Worm (Caenorhabditis elegans): Measurements from ENCODE around the gene Y75D11A.6.

The Y75D11A.6 gene

DNA sequence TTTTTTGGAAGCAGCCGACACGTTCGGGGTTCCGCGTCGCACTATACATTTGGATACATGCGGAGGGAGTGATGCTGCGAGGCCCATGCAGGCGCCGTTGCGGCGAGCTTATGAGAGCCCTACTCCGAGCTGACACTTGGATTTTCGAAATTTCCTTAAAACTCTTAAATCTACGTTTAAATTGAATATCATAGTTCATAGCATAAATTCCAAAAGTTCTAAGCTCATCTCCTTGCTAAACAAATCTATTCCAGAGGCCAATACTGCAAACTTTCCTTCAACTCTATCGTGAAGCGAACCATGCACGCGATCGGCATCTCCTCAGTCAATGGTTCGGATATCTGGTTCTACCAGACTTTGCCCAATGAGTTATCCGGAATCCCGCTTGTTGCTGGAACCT lies 18.8 kb downstream of the Y75D11A.6 start, which contains the start of gene dgn-3:
dgn-3 (plus strand) TSS at position 301 of the 400 bp plus-strand sequence.
- TF ChIP-seq pha-4 (tag; optimal IDR thresholded peaks at IDR 0.05), result no peak
- no peak for TF ChIP-seq nhr-67 (tag; optimal IDR thresholded peaks at IDR 0.05)
- no peak for TF ChIP-seq fkh-10 (GFP tag; optimal IDR thresholded peaks at IDR 0.05)
- no peak for TF ChIP-seq ceh-9 (tag; optimal IDR thresholded peaks at IDR 0.05)
- TF ChIP-seq fos-1 (tag; optimal IDR thresholded peaks at IDR 0.05), result no peak
- no peak for TF ChIP-seq ztf-11 (tag; optimal IDR thresholded peaks at IDR 0.05)
- no peak for TF ChIP-seq nhr-28 (tag; optimal IDR thresholded peaks at IDR 0.05)
- no peak for TF ChIP-seq hmg-11 (tag; optimal IDR thresholded peaks at IDR 0.05)
- no peak for TF ChIP-seq lsy-12 (tag; optimal IDR thresholded peaks at IDR 0.05)
- no peak for TF ChIP-seq eor-1 (tag; optimal IDR thresholded peaks at IDR 0.05)

DNA sequence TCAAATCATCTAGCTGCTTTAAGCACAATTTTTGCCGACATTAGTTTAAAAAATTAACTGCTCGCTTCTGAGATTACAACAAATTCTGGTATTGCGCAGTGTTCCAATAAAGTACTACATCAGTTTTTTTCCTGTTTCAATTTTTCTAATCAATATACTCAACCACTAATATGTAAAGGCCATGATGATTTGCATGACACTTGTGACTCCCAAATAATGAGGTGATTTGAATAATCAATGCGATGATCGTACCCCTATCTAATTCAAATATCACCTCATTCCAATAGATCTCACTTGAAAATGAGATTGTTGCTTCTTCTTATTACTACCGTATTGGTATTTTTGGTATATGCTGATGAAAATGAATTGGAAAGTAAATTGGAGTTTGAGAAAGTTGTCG lies 21.3 kb downstream of the Y75D11A.6 start, which contains the start of gene F07G6.2:
F07G6.2 (plus strand) TSS at position 301 of the 400 bp plus-strand sequence.
- TF ChIP-seq sea-2 (GFP tag; optimal IDR thresholded peaks at IDR 0.05) (no peak), nhr-25 (tag; optimal IDR thresholded peaks at IDR 0.05) (no peak), mdl-1 (tag; optimal IDR thresholded peaks at IDR 0.05) (no peak), elt-1 (tag; optimal IDR thresholded peaks at IDR 0.05) (no peak), tbx-2 (tag; optimal IDR thresholded peaks at IDR 0.05) (no peak), lin-15B (tag; optimal IDR thresholded peaks at IDR 0.05) (no peak), ZK546.5 (tag; optimal IDR thresholded peaks at IDR 0.05) (no peak), nhr-237 (tag; optimal IDR thresholded peaks at IDR 0.05) (no peak), nhr-23 (tag; optimal IDR thresholded peaks at IDR 0.05) (no peak), ceh-9 (tag; optimal IDR thresholded peaks at IDR 0.05) (no peak), elt-2 (tag; optimal IDR thresholded peaks at IDR 0.05) (no peak), fos-1 (tag; optimal IDR thresholded peaks at IDR 0.05) (no peak), ama-1 (optimal IDR thresholded peaks at IDR 0.05) (no peak), ztf-4 (tag; optimal IDR thresholded peaks at IDR 0.05) (no peak), egl-27 (tag; optimal IDR thresholded peaks at IDR 0.05) (no peak), R02D3.7 (tag; optimal IDR thresholded peaks at IDR 0.05) (no peak)

DNA sequence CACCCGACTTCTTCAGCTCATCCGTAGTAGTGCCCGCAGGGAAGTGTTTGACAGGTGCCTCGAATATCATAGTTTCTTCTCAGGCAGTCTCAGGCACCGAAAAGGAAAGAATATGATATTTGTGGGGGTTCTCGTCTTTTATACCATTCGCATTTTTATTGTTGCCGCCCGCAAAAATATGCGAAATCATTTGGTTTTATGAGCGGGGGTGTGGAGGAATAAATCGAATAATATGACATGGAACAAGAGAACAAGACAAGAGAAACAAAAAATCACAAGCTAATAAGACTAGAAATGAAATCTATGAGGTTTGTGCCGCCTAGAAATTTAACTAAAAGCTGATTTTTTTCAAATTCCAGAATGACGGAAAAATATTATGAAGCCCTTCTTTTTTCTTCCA lies 28.0 kb downstream of the Y75D11A.6 start, which contains the start of gene F07G6.8:
F07G6.8 (minus strand) TSS at position 101 of the 400 bp plus-strand sequence.
- TF ChIP-seq lsy-12 (tag; optimal IDR thresholded peaks at IDR 0.05) (no peak), nfya-1 (tag; optimal IDR thresholded peaks at IDR 0.05; ENCODE audit: insufficient read depth) (no peak), hmg-11 (tag; optimal IDR thresholded peaks at IDR 0.05) (no peak), eor-1 (tag; optimal IDR thresholded peaks at IDR 0.05) (no peak), nhr-23 (tag; optimal IDR thresholded peaks at IDR 0.05) (no peak), unc-62 (GFP tag; optimal IDR thresholded peaks at IDR 0.05) (no peak), egl-27 (tag; optimal IDR thresholded peaks at IDR 0.05) (no peak), fos-1 (tag; optimal IDR thresholded peaks at IDR 0.05) (no peak), ama-1 (optimal IDR thresholded peaks at IDR 0.05) (no peak), nhr-12 (tag; optimal IDR thresholded peaks at IDR 0.05) (no peak), ceh-16 (tag; optimal IDR thresholded peaks at IDR 0.05) (no peak), elt-2 (tag; optimal IDR thresholded peaks at IDR 0.05) (no peak), mdl-1 (tag; optimal IDR thresholded peaks at IDR 0.05) (no peak), nhr-25 (tag; optimal IDR thresholded peaks at IDR 0.05) (no peak)

DNA sequence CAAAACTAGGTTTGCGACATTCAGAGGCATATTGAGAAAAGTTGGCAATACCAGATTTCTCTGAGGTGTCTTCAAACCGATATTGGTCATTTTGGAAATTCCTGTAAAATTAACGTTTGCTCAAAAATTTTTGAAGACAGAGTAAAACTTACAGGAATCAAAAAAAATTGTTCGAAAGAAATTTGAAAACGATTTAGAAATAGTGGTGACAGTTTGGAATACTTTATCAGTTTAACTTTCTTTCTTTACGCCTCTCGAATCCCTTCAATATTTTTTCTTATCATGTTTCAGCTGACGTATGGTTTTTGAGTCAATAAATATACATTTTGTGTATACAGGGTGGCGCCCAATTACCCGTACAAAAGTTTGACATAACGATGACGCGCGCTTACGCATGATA lies 29.9 kb downstream of the Y75D11A.6 start, which contains the start of gene fbxa-53:
fbxa-53 (minus strand) TSS at position 101 of the 400 bp plus-strand sequence.
- TF ChIP-seq pqm-1 (tag; optimal IDR thresholded peaks at IDR 0.05) (no peak), nhr-237 (tag; optimal IDR thresholded peaks at IDR 0.05) (no peak), snpc-4 (tag; optimal IDR thresholded peaks at IDR 0.05) (no peak), nfya-1 (tag; optimal IDR thresholded peaks at IDR 0.05; ENCODE audit: insufficient read depth) (no peak), nhr-76 (tag; optimal IDR thresholded peaks at IDR 0.05) (no peak), mdl-1 (tag; optimal IDR thresholded peaks at IDR 0.05) (no peak), fkh-2 (tag; optimal IDR thresholded peaks at IDR 0.05) (no peak), ama-1 (optimal IDR thresholded peaks at IDR 0.05) (no peak), nhr-12 (tag; optimal IDR thresholded peaks at IDR 0.05) (no peak), fkh-10 (GFP tag; optimal IDR thresholded peaks at IDR 0.05) (no peak), ceh-82 (tag; optimal IDR thresholded peaks at IDR 0.05) (no peak), nhr-28 (tag; optimal IDR thresholded peaks at IDR 0.05) (no peak), nhr-11 (tag; optimal IDR thresholded peaks at IDR 0.05) (no peak), daf-12 (tag; optimal IDR thresholded peaks at IDR 0.05) (no peak), sea-2 (GFP tag; optimal IDR thresholded peaks at IDR 0.05) (no peak), pha-4 (tag; optimal IDR thresholded peaks at IDR 0.05) (no peak), skn-1 (tag; optimal IDR thresholded peaks at IDR 0.05) (no peak), ceh-28 (tag; optimal IDR thresholded peaks at IDR 0.05) (no peak), elt-1 (tag; optimal IDR thresholded peaks at IDR 0.05) (no peak)

Data from whole organism, L3 larva.